Worm (Caenorhabditis elegans) whole organism, L3 larva: Measurements from ENCODE around the gene set-1.
A peak's percentile ranks its signal among the peaks of the same experiment; 100 is the strongest.

ENCODE experiments used
- R02D3.7 ChIP-seq: fragments of 150-350 bp; optimal IDR thresholded peaks from 2 replicates; lab custom pipeline; 2014; ENCODE audit warnings: missing biosample characterization, missing genetic modification characterization
- ZK546.5 ChIP-seq: sonication (generic microtip); optimal IDR thresholded peaks from 2 replicates; lab custom pipeline; 2017; ENCODE audit warnings: missing biosample characterization, missing genetic modification characterization
- aly-2 ChIP-seq: fragments of 150-350 bp; optimal IDR thresholded peaks from 2 replicates; lab custom pipeline; 2014; ENCODE audit warnings: missing biosample characterization, missing genetic modification characterization
- ama-1 ChIP-seq: fragments of 150-350 bp; optimal IDR thresholded peaks from 2 replicates; lab custom pipeline; 2018
- ceh-16 ChIP-seq: sonication (generic microtip); optimal IDR thresholded peaks from 2 replicates; lab custom pipeline; 2017; ENCODE audit warnings: missing biosample characterization, missing genetic modification characterization
- ceh-28 ChIP-seq: fragments of 150-350 bp; optimal IDR thresholded peaks from 2 replicates; lab custom pipeline; 2014; ENCODE audit warnings: missing biosample characterization, missing genetic modification reagents, missing genetic modification characterization
- ceh-82 ChIP-seq: fragments of 150-350 bp; optimal IDR thresholded peaks from 2 replicates; lab custom pipeline; 2014; ENCODE audit warnings: missing biosample characterization, missing genetic modification characterization
- ceh-9 ChIP-seq: sonication (generic microtip); optimal IDR thresholded peaks from 2 replicates; lab custom pipeline; 2018; ENCODE audit warnings: missing biosample characterization, missing genetic modification characterization
- daf-12 ChIP-seq: fragments of 150-350 bp; optimal IDR thresholded peaks from 2 replicates; lab custom pipeline; 2014; ENCODE audit warnings: missing biosample characterization, missing genetic modification reagents, missing genetic modification characterization
- egl-27 ChIP-seq: sonication (generic microtip); optimal IDR thresholded peaks from 4 replicates; lab custom pipeline; 2017; ENCODE audit warnings: missing biosample characterization, missing genetic modification reagents, missing genetic modification characterization
- egl-5 ChIP-seq: fragments of 150-350 bp; optimal IDR thresholded peaks from 2 replicates; lab custom pipeline; 2017; ENCODE audit warnings: missing biosample characterization, missing genetic modification reagents, missing genetic modification characterization, inconsistent platforms
- elt-3 ChIP-seq, 3 experiments: fragments of 150-350 bp in 1 of 3; sonication (generic microtip) in 2 of 3; optimal IDR thresholded peaks; 2 replicates in 2 of 3; 4 replicates in 1 of 3; lab custom pipeline; 2014 to 2017; ENCODE audit warnings: missing biosample characterization in 3 of 3, missing genetic modification characterization in 3 of 3
- eor-1 ChIP-seq, 2 experiments: fragments of 150-350 bp; optimal IDR thresholded peaks; 2 replicates each; lab custom pipeline; 2014 to 2018; ENCODE audit warnings: missing biosample characterization in 2 of 2, missing genetic modification characterization in 2 of 2
- fkh-10 ChIP-seq: sonication (generic microtip); optimal IDR thresholded peaks from 2 replicates; lab custom pipeline; 2017; ENCODE audit warnings: missing biosample characterization, missing genetic modification reagents, missing genetic modification characterization
- fos-1 ChIP-seq: fragments of 150-350 bp; optimal IDR thresholded peaks from 2 replicates; lab custom pipeline; 2014; ENCODE audit warnings: missing biosample characterization, missing genetic modification characterization
- hmg-11 ChIP-seq: sonication (generic microtip); optimal IDR thresholded peaks from 2 replicates; lab custom pipeline; 2016; ENCODE audit warnings: missing genetic modification characterization, missing compliant biosample characterization
- jun-1 ChIP-seq: fragments of 150-350 bp; optimal IDR thresholded peaks from 2 replicates; lab custom pipeline; 2014; ENCODE audit warnings: missing biosample characterization, missing genetic modification reagents, missing genetic modification characterization
- lin-39 ChIP-seq: fragments of 150-350 bp; optimal IDR thresholded peaks from 2 replicates; lab custom pipeline; 2018; ENCODE audit warnings: missing biosample characterization, missing genetic modification reagents, missing genetic modification characterization
- lsy-12 ChIP-seq: sonication (generic microtip); optimal IDR thresholded peaks from 2 replicates; lab custom pipeline; 2016; ENCODE audit warnings: mild to moderate bottlenecking, missing genetic modification characterization, missing compliant biosample characterization
- mdl-1 ChIP-seq: fragments of 150-350 bp; optimal IDR thresholded peaks from 2 replicates; lab custom pipeline; 2014; ENCODE audit warnings: missing biosample characterization, missing genetic modification characterization
- mml-1 ChIP-seq: fragments of 150-350 bp; sonication (generic microtip); optimal IDR thresholded peaks from 3 replicates; lab custom pipeline; 2014; ENCODE audit warnings: missing biosample characterization, missing genetic modification characterization
- nfya-1 ChIP-seq: sonication (generic microtip); optimal IDR thresholded peaks from 2 replicates; lab custom pipeline; 2017; ENCODE audit warnings: missing genetic modification characterization, mild to moderate bottlenecking, missing compliant biosample characterization, antibody characterized with exemption, moderate library complexity; ENCODE audit not compliant: insufficient read depth
- nhr-11 ChIP-seq: fragments of 150-350 bp; optimal IDR thresholded peaks from 2 replicates; lab custom pipeline; 2014; ENCODE audit warnings: missing biosample characterization, missing genetic modification characterization
- nhr-12 ChIP-seq: fragments of 150-350 bp; optimal IDR thresholded peaks from 2 replicates; lab custom pipeline; 2014; ENCODE audit warnings: missing biosample characterization, missing genetic modification characterization
- nhr-23 ChIP-seq: fragments of 150-350 bp; optimal IDR thresholded peaks from 2 replicates; lab custom pipeline; 2014; ENCODE audit warnings: missing biosample characterization, missing genetic modification reagents, missing genetic modification characterization
- nhr-237 ChIP-seq: fragments of 150-350 bp; optimal IDR thresholded peaks from 2 replicates; lab custom pipeline; 2014; ENCODE audit warnings: missing biosample characterization, missing genetic modification characterization
- nhr-25 ChIP-seq: sonication (generic microtip); optimal IDR thresholded peaks from 2 replicates; lab custom pipeline; 2017; ENCODE audit warnings: missing biosample characterization, missing genetic modification characterization
- nhr-28 ChIP-seq: fragments of 150-350 bp; optimal IDR thresholded peaks from 2 replicates; lab custom pipeline; 2014; ENCODE audit warnings: missing biosample characterization, missing genetic modification characterization
- nhr-43 ChIP-seq: sonication (generic microtip); optimal IDR thresholded peaks from 2 replicates; lab custom pipeline; 2016; ENCODE audit warnings: mild to moderate bottlenecking, missing genetic modification characterization, missing compliant biosample characterization; ENCODE audit not compliant: poor library complexity, severe bottlenecking
- nhr-67 ChIP-seq: fragments of 150-350 bp; optimal IDR thresholded peaks from 2 replicates; lab custom pipeline; 2014; ENCODE audit warnings: missing biosample characterization, missing genetic modification characterization
- nhr-76 ChIP-seq: fragments of 150-350 bp; sonication (generic microtip); optimal IDR thresholded peaks from 5 replicates; lab custom pipeline; 2014; ENCODE audit warnings: missing biosample characterization, missing genetic modification characterization
- nhr-77 ChIP-seq: fragments of 150-350 bp; optimal IDR thresholded peaks from 2 replicates; lab custom pipeline; 2014; ENCODE audit warnings: missing biosample characterization, missing genetic modification characterization
- pha-4 ChIP-seq: fragments of 150-350 bp; optimal IDR thresholded peaks from 2 replicates; lab custom pipeline; 2014; ENCODE audit warnings: missing biosample characterization, missing genetic modification reagents, missing genetic modification characterization
- sea-2 ChIP-seq: fragments of 150-350 bp; sonication (generic microtip); optimal IDR thresholded peaks from 4 replicates; lab custom pipeline; 2014; ENCODE audit warnings: missing biosample characterization, missing genetic modification reagents, missing genetic modification characterization
- skn-1 ChIP-seq: fragments of 150-350 bp; optimal IDR thresholded peaks from 2 replicates; lab custom pipeline; 2014; ENCODE audit warnings: missing biosample characterization, missing genetic modification characterization
- snpc-4 ChIP-seq: fragments of 150-350 bp; optimal IDR thresholded peaks from 2 replicates; lab custom pipeline; 2014; ENCODE audit warnings: missing biosample characterization, missing genetic modification characterization
- tbx-2 ChIP-seq: sonication (generic microtip); optimal IDR thresholded peaks from 2 replicates; lab custom pipeline; 2016; ENCODE audit warnings: mild to moderate bottlenecking, missing genetic modification characterization, missing compliant biosample characterization
- unc-39 ChIP-seq: sonication (generic microtip); optimal IDR thresholded peaks from 4 replicates; lab custom pipeline; 2017; ENCODE audit warnings: missing biosample characterization, missing genetic modification characterization
- unc-62 ChIP-seq: fragments of 150-350 bp; sonication (generic microtip); optimal IDR thresholded peaks from 4 replicates; lab custom pipeline; 2014; ENCODE audit warnings: missing biosample characterization, missing genetic modification reagents, missing genetic modification characterization
- zag-1 ChIP-seq: fragments of 150-350 bp; optimal IDR thresholded peaks from 2 replicates; lab custom pipeline; 2014; ENCODE audit warnings: missing biosample characterization, missing genetic modification characterization
- ztf-11 ChIP-seq: fragments of 150-350 bp; optimal IDR thresholded peaks from 2 replicates; lab custom pipeline; 2014; ENCODE audit warnings: missing biosample characterization, missing genetic modification characterization
- ztf-4 ChIP-seq: fragments of 150-350 bp; optimal IDR thresholded peaks from 2 replicates; lab custom pipeline; 2014; ENCODE audit warnings: missing biosample characterization, missing genetic modification characterization

Gene set-1

DNA sequence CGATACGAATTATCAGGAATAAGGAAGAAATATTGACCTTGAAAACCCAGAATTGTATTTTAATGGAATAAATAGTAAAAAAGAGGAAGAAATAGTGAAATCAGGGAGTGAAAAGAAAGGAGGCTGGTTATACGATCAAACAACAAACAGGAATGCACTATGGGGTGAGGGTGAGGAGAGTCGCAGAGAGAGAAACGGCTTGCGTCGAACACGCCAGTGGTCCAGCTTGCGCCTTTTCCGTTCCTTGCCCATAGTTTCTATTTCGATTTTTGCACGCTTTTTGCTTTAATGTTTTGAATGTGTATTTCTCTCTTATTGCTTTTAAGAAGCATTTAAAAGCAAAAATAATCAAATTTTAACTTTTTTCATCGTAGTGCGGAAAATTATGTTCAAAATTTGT is 1.5 kb upstream of the set-1 start (continued):
- TF ChIP-seq egl-5 (tag; lab: Kevin White, UChicago) (peak; percentile 8), ceh-28 (peak; percentile 27), egl-27 (tag; lab: Kevin White, UChicago) (peak; percentile 60), jun-1 (tag; lab: Kevin White, UChicago) (peak; percentile 63)

DNA sequence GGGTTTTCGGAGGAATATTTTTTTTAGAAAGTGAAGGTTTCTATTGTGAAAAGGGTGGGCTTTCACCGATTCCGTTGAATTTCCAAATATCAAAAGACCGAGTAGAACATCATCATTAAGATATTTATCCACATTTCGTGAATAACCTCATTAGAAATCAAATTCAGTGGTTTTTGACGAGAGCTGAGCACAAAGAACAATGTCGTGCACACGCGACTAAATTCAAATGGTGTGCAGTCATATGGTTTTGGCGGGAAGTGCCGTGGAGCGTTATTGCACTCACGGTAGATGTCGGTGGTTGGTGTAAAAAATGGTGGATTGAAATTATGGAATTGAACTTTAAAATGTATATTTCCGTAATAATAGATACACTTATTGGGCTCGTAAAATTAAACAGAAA is 505 bp upstream of the set-1 start:
- TF ChIP-seq sea-2: no peak
- peak; percentile 37 for TF ChIP-seq pha-4 (tag; lab: Kevin White, UChicago)
- peak; percentile 39 for TF ChIP-seq nfya-1 (tag; lab: Kevin White, UChicago)
- TF ChIP-seq ama-1 (lab: Kevin White, UChicago): peak; percentile 8
- no peak for TF ChIP-seq elt-3 (tag; optimal IDR thresholded peaks at IDR 0.05; lab: Kevin White, UChicago)
- TF ChIP-seq ceh-16 (tag; lab: Kevin White, UChicago): no peak
- no peak for TF ChIP-seq fkh-10

DNA sequence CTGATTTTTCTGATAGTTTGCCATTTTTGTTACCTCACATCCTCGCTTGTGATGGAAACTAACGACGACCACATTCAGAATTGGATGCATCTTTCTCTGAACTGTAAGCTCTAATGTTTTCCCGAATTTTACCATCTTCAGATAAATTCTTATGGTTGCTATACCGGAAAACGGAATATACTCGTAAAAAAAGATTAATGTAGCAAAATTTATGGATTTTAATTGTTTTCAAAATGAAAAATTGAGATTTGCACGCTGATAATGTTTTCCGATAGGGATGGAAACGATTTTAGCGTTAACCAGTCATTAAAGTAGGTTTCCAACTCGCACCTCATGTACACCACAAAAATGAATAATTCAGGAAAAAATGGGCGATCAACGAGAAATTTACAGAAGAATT is 1.6 kb downstream of the set-1 start, which contains the start of gene T26A5.6:
T26A5.6 (minus strand) TSS at position 101 of the 400 bp plus-strand sequence.
- no peak for TF ChIP-seq aly-2 (tag; lab: Kevin White, UChicago)
- no peak for TF ChIP-seq ama-1 (lab: Kevin White, UChicago)
- no peak for TF ChIP-seq nfya-1 (tag; lab: Kevin White, UChicago)
- TF ChIP-seq nhr-237 (tag; lab: Kevin White, UChicago): no peak
- TF ChIP-seq nhr-12: no peak

DNA sequence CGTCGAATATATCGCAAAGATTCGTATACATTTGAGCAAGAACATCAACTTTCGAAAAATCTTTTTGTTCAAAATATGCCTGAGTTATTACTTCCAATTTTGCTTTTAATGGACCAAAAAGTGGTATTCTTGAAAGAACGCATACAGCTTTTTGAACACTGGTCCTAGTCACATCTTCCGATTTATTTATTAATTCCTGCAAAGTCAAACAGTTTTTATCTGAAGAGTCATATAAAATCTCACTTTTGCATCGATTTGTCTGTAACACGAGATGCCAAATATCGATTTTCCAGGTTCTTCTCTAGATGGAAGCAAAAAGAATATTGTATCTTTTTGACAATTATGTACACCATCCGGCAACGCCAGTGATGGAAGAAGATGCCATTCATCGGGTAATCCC is 2.3 kb downstream of the set-1 start:
- TF ChIP-seq aly-2 (tag; lab: Kevin White, UChicago) (no peak), snpc-4 (tag; lab: Kevin White, UChicago) (no peak), ceh-82 (tag; lab: Kevin White, UChicago) (no peak), skn-1 (no peak), eor-1 (tag; optimal IDR thresholded peaks at IDR 0.05; lab: Kevin White, UChicago) (no peak), nhr-76 (tag; lab: Kevin White, UChicago) (no peak), nhr-67 (tag; lab: Kevin White, UChicago) (no peak), mdl-1 (tag; lab: Kevin White, UChicago) (no peak), ceh-16 (tag; lab: Kevin White, UChicago) (no peak), ama-1 (lab: Kevin White, UChicago) (no peak)

DNA sequence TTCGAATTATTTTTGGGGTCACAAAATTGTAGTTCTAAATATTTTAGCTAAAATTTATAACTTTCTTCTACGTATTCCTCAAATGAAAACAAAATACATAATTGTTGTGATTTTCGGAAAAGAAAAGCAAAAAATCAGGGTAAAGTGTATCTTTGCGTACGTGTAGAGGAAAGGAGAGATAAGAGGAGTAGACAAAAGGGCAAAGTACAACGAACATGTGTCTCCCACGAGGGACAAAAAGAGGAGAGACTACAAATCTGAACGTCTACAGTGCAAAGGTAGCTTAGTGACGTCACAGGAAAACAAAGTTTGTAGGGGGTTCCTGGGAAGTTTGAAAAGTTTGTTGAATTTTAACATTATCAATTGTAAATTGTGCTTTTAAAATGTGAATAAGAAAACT is 4.7 kb downstream of the set-1 start:
- TF ChIP-seq nhr-12 (no peak), zag-1 (no peak), lin-39 (tag; lab: Kevin White, UChicago) (no peak), ztf-11 (tag; lab: Kevin White, UChicago) (no peak), egl-5 (tag; lab: Kevin White, UChicago) (no peak), egl-27 (tag; lab: Kevin White, UChicago) (no peak), lsy-12 (tag; lab: Kevin White, UChicago) (peak; percentile 62), elt-3 (tag; optimal IDR thresholded peaks at IDR 0.05; lab: Kevin White, UChicago) (no peak), jun-1 (tag; lab: Kevin White, UChicago) (peak; percentile 9), ceh-9 (no peak), ceh-82 (tag; lab: Kevin White, UChicago) (no peak), pha-4 (tag; lab: Kevin White, UChicago) (peak; percentile 56), nhr-43 (peak; percentile 81), nhr-23 (tag; lab: Kevin White, UChicago) (peak; percentile 57), unc-39 (tag; lab: Kevin White, UChicago) (no peak), sea-2 (no peak), ceh-16 (tag; lab: Kevin White, UChicago) (no peak), nhr-237 (tag; lab: Kevin White, UChicago) (no peak), daf-12 (tag; lab: Kevin White, UChicago) (no peak), R02D3.7 (no peak), ceh-28 (peak; percentile 8), ama-1 (lab: Kevin White, UChicago) (no peak), nfya-1 (tag; lab: Kevin White, UChicago) (peak; percentile 58), tbx-2 (tag; lab: Kevin White, UChicago) (no peak), skn-1 (no peak), mml-1 (tag; lab: Kevin White, UChicago) (no peak), snpc-4 (tag; lab: Kevin White, UChicago) (peak; percentile 32), nhr-25 (tag; lab: Kevin White, UChicago) (peak; percentile 58), ZK546.5 (no peak), mdl-1 (tag; lab: Kevin White, UChicago) (peak; percentile 53), ztf-4 (tag; lab: Kevin White, UChicago) (no peak), nhr-11 (peak; percentile 40), hmg-11 (peak; percentile 43), nhr-67 (tag; lab: Kevin White, UChicago) (no peak), nhr-28 (no peak), unc-62 (GFP tag; lab: Kevin White, UChicago) (no peak), fos-1 (tag; lab: Kevin White, UChicago) (no peak), eor-1 (tag; optimal IDR thresholded peaks at IDR 0.05; lab: Kevin White, UChicago) (no peak), nhr-77 (tag; lab: Kevin White, UChicago) (no peak), aly-2 (tag; lab: Kevin White, UChicago) (no peak), fkh-10 (no peak)
